Fruit fly (Drosophila melanogaster): ENCODE results near the gene robo2.

The robo2 gene

DNA sequence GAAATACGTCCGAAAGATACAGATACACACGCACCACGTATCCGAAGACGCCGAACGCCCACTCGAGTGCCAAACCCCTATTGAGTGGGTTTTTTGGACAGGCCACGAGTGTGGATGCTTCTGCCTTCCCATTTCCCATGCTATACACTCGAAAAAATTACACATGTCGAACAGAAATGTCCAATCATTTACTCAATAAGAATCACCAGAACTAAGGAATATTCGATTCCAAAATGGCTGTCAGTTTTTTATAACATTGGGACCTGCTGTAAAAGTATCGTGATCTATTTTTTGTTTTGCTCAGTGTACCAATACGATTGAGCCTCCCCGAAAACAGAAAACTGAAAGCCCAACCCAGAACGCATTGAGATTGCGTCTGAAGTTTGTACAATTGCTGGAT is 2.5 kb upstream of the robo2 start (continued):
- TF ChIP-seq CG17359 (tag; optimal IDR thresholded peaks at IDR 0.05) = peak; percentile 73
- TF ChIP-seq CG6175 (GFP tag; IDR thresholded peaks at IDR 0.05) = no peak
- TF ChIP-seq Trl (optimal IDR thresholded peaks at IDR 0.05) = no peak
- TF ChIP-seq Trl (GFP tag; optimal IDR thresholded peaks at IDR 0.05) = peak; percentile 78
- TF ChIP-seq CG7987 (GFP tag; optimal IDR thresholded peaks at IDR 0.05) = no peak
- TF ChIP-seq abd-A (tag; optimal IDR thresholded peaks at IDR 0.05) = no peak
- TF ChIP-seq lbe (GFP tag; optimal IDR thresholded peaks at IDR 0.05) = peak; percentile 38
- peak; percentile 38 for TF ChIP-seq CG6683 (GFP tag; optimal IDR thresholded peaks at IDR 0.05)
- peak; percentile 50; the same call in 1 of the 2 replicates for TF ChIP-seq sob (GFP tag; IDR thresholded peaks at IDR 0.05)
- peak; percentile 42; the same call in 1 of the 3 replicates for TF ChIP-seq B-H1 (GFP tag; IDR thresholded peaks at IDR 0.05)
- no peak for TF ChIP-seq toy (GFP tag; IDR thresholded peaks at IDR 0.05)
- peak; percentile 23; the same call in 1 of the 2 replicates for TF ChIP-seq wdn (GFP tag; IDR thresholded peaks at IDR 0.05)
- TF ChIP-seq CG3838 (GFP tag; optimal IDR thresholded peaks at IDR 0.05) = no peak
- TF ChIP-seq Sry-β (GFP tag; optimal IDR thresholded peaks at IDR 0.05) = peak; percentile 9
- no peak for TF ChIP-seq CG13287 (GFP tag; IDR thresholded peaks at IDR 0.05; ENCODE audit: partially characterized antibody)
- peak; percentile 82 for TF ChIP-seq Ssrp (tag; optimal IDR thresholded peaks at IDR 0.05)
- peak; percentile 33; the same call in 1 of the 2 replicates for TF ChIP-seq ap (GFP tag; IDR thresholded peaks at IDR 0.05)
- peak; percentile 65 for TF ChIP-seq onecut (GFP tag; IDR thresholded peaks at IDR 0.05)
- TF ChIP-seq Fer2 (tag; optimal IDR thresholded peaks at IDR 0.05) = peak; percentile 7
- TF ChIP-seq CG9727 (GFP tag; optimal IDR thresholded peaks at IDR 0.05) = peak; percentile 88
- no peak for TF ChIP-seq CG8478 (optimal IDR thresholded peaks at IDR 0.05)
- peak; percentile 81 for TF ChIP-seq CG7556 (GFP tag; optimal IDR thresholded peaks at IDR 0.05)
- TF ChIP-seq CG6854 (GFP tag; optimal IDR thresholded peaks at IDR 0.05) = peak; percentile 39
- TF ChIP-seq NFAT (GFP tag; IDR thresholded peaks at IDR 0.05) = no peak; the same call in 1 of the 2 replicates
- peak; percentile 84 for TF ChIP-seq CG14710 (tag; optimal IDR thresholded peaks at IDR 0.05)
- TF ChIP-seq mirr (GFP tag; optimal IDR thresholded peaks at IDR 0.05) = no peak
- no peak; the same call in 1 of the 2 replicates for TF ChIP-seq CG11085 (GFP tag; IDR thresholded peaks at IDR 0.05)
- no peak for TF ChIP-seq CG5953 (GFP tag; IDR thresholded peaks at IDR 0.05)
- peak; percentile 72 for TF ChIP-seq CG4854 (GFP tag; optimal IDR thresholded peaks at IDR 0.05)
- TF ChIP-seq pan (optimal IDR thresholded peaks at IDR 0.05) = no peak
- peak in 1 of 2 experiments; percentile 82 for TF ChIP-seq pan (GFP tag; optimal IDR thresholded peaks at IDR 0.05 in 1 of 2, IDR thresholded peaks at IDR 0.05 in 1 of 2)
- TF ChIP-seq sc (optimal IDR thresholded peaks at IDR 0.05) = no peak
- TF ChIP-seq sc (GFP tag; optimal IDR thresholded peaks at IDR 0.05) = peak; percentile 66
- TF ChIP-seq usp (GFP tag; optimal IDR thresholded peaks at IDR 0.05) = no peak
- TF ChIP-seq CG7963 (GFP tag; IDR thresholded peaks at IDR 0.05; ENCODE audit: partially characterized antibody) = no peak
- TF ChIP-seq oc (tag; optimal IDR thresholded peaks at IDR 0.05) = peak; percentile 64
- peak; percentile 83 for TF ChIP-seq chn (GFP tag; optimal IDR thresholded peaks at IDR 0.05)
- no peak for TF ChIP-seq Atf6 (GFP tag; IDR thresholded peaks at IDR 0.05)
- TF ChIP-seq Scr (GFP tag; IDR thresholded peaks at IDR 0.05; ENCODE audit: partially characterized antibody) = no peak
- peak; percentile 69 for TF ChIP-seq CG10654 (GFP tag; optimal IDR thresholded peaks at IDR 0.05)
- TF ChIP-seq CG18764 (GFP tag; optimal IDR thresholded peaks at IDR 0.05) = peak; percentile 85
- TF ChIP-seq Max (GFP tag; optimal IDR thresholded peaks at IDR 0.05) = peak; percentile 57
- TF ChIP-seq CG11504 (tag; optimal IDR thresholded peaks at IDR 0.05) = peak; percentile 87
- TF ChIP-seq sd (tag; optimal IDR thresholded peaks at IDR 0.05) = peak; percentile 16
- TF ChIP-seq Blimp-1 (GFP tag; optimal IDR thresholded peaks at IDR 0.05) = peak; percentile 85
- TF ChIP-seq Nf-YC (tag; optimal IDR thresholded peaks at IDR 0.05) = no peak
- peak; percentile 38 for TF ChIP-seq CG8281 (tag; optimal IDR thresholded peaks at IDR 0.05)
- TF ChIP-seq ATbp (GFP tag; optimal IDR thresholded peaks at IDR 0.05) = peak; percentile 73
- peak; percentile 81 for TF ChIP-seq otp (GFP tag; IDR thresholded peaks at IDR 0.05)
- TF ChIP-seq odd (GFP tag; optimal IDR thresholded peaks at IDR 0.05) = peak; percentile 50
- peak; percentile 79 for TF ChIP-seq Hsf (GFP tag; optimal IDR thresholded peaks at IDR 0.05)
- no peak for TF ChIP-seq peb (GFP tag; IDR thresholded peaks at IDR 0.05)
